Worm (Caenorhabditis elegans) whole organism, mixed stage, embryonic: ENCODE measurements around the gene cpt-1.
A peak's percentile ranks its signal among the peaks of the same experiment; 100 is the strongest.
"Not testable (repeated sequence)": the region's sequence is repeated elsewhere in the genome, so short reads cannot be mapped to it uniquely, and the experiment has no call there.

Experiments
- M03D4.4 ChIP-seq: sonication (generic microtip); optimal IDR thresholded peaks from 2 replicates; lab custom pipeline; 2017; ENCODE audit warnings: mild to moderate bottlenecking, missing genetic modification characterization, missing compliant biosample characterization
- blmp-1 ChIP-seq: fragments of 150-350 bp; optimal IDR thresholded peaks from 2 replicates; lab custom pipeline; 2014; ENCODE audit warnings: missing biosample characterization, missing genetic modification characterization
- ceh-39 ChIP-seq: fragments of 150-350 bp; optimal IDR thresholded peaks from 2 replicates; lab custom pipeline; 2014; ENCODE audit warnings: missing biosample characterization, missing genetic modification characterization
- ceh-43 ChIP-seq: fragments of 200-800 bp; sonication (Bioruptor generic); optimal IDR thresholded peaks from 2 replicates; lab custom pipeline; 2018; ENCODE audit warnings: mild to moderate bottlenecking, missing genetic modification characterization, moderate library complexity, missing compliant biosample characterization
- ceh-83 ChIP-seq: fragments of 200-800 bp; sonication (Bioruptor generic); optimal IDR thresholded peaks from 2 replicates; lab custom pipeline; 2018; ENCODE audit warnings: mild to moderate bottlenecking, missing genetic modification characterization, missing compliant biosample characterization
- ces-1 ChIP-seq: fragments of 150-350 bp; optimal IDR thresholded peaks from 2 replicates; lab custom pipeline; 2014; ENCODE audit warnings: missing biosample characterization, missing genetic modification reagents, missing genetic modification characterization
- elt-1 ChIP-seq: sonication (generic microtip); optimal IDR thresholded peaks from 2 replicates; lab custom pipeline; 2017; ENCODE audit warnings: missing genetic modification characterization, mild to moderate bottlenecking, missing compliant biosample characterization, antibody characterized with exemption, moderate library complexity, borderline replicate concordance; ENCODE audit not compliant: insufficient read depth
- elt-3 ChIP-seq: fragments of 150-350 bp; optimal IDR thresholded peaks from 2 replicates; lab custom pipeline; 2014; ENCODE audit warnings: missing biosample characterization, missing genetic modification characterization
- flh-1 ChIP-seq: fragments of 200-800 bp; sonication (Bioruptor generic); optimal IDR thresholded peaks from 2 replicates; lab custom pipeline; 2018; ENCODE audit warnings: mild to moderate bottlenecking, missing genetic modification characterization, moderate library complexity, missing compliant biosample characterization
- hlh-1 ChIP-seq: fragments of 150-350 bp; optimal IDR thresholded peaks from 2 replicates; lab custom pipeline; 2014; ENCODE audit warnings: missing biosample characterization, missing genetic modification reagents, missing genetic modification characterization
- lin-13 ChIP-seq: fragments of 150-350 bp; optimal IDR thresholded peaks from 2 replicates; lab custom pipeline; 2014; ENCODE audit warnings: missing biosample characterization, missing genetic modification characterization
- lin-32 ChIP-seq: fragments of 200-800 bp; sonication (Bioruptor generic); optimal IDR thresholded peaks from 2 replicates; lab custom pipeline; 2018; ENCODE audit warnings: mild to moderate bottlenecking, missing genetic modification characterization, missing compliant biosample characterization
- lsy-2 ChIP-seq: fragments of 150-350 bp; optimal IDR thresholded peaks from 2 replicates; lab custom pipeline; 2014; ENCODE audit warnings: missing biosample characterization, missing genetic modification characterization
- mab-5 ChIP-seq: fragments of 150-350 bp; optimal IDR thresholded peaks from 2 replicates; lab custom pipeline; 2014; ENCODE audit warnings: missing biosample characterization, missing genetic modification characterization
- mep-1 ChIP-seq: fragments of 150-350 bp; optimal IDR thresholded peaks from 2 replicates; lab custom pipeline; 2017; ENCODE audit warnings: missing biosample characterization, missing genetic modification reagents, missing genetic modification characterization, inconsistent platforms
- nhr-2 ChIP-seq: fragments of 150-350 bp; optimal IDR thresholded peaks from 2 replicates; lab custom pipeline; 2014; ENCODE audit warnings: missing biosample characterization, missing genetic modification characterization
- nhr-237 ChIP-seq: fragments of 150-350 bp; optimal IDR thresholded peaks from 2 replicates; lab custom pipeline; 2014; ENCODE audit warnings: missing biosample characterization, missing genetic modification characterization
- nhr-28 ChIP-seq: fragments of 150-350 bp; optimal IDR thresholded peaks from 2 replicates; lab custom pipeline; 2014; ENCODE audit warnings: missing biosample characterization, missing genetic modification characterization
- nhr-76 ChIP-seq: sonication (generic microtip); optimal IDR thresholded peaks from 2 replicates; lab custom pipeline; 2017; ENCODE audit warnings: missing biosample characterization, missing genetic modification characterization
- pha-4 ChIP-seq: fragments of 150-350 bp; optimal IDR thresholded peaks from 2 replicates; lab custom pipeline; 2018; ENCODE audit warnings: missing biosample characterization, missing genetic modification reagents, missing genetic modification characterization
- snpc-4 ChIP-seq: fragments of 150-350 bp; optimal IDR thresholded peaks from 2 replicates; lab custom pipeline; 2014; ENCODE audit warnings: missing biosample characterization, missing genetic modification characterization
- sptf-1 ChIP-seq: sonication (generic microtip); optimal IDR thresholded peaks from 2 replicates; lab custom pipeline; 2017; ENCODE audit warnings: mild to moderate bottlenecking, missing genetic modification characterization, moderate library complexity, missing compliant biosample characterization
- tbx-8 ChIP-seq: fragments of 200-800 bp; sonication (Bioruptor generic); optimal IDR thresholded peaks from 2 replicates; lab custom pipeline; 2018; ENCODE audit warnings: mild to moderate bottlenecking, missing genetic modification characterization, moderate library complexity, missing compliant biosample characterization
- unc-120 ChIP-seq: sonication (generic microtip); optimal IDR thresholded peaks from 2 replicates; lab custom pipeline; 2017; ENCODE audit warnings: missing genetic modification characterization, missing compliant biosample characterization; ENCODE audit not compliant: poor library complexity, severe bottlenecking
- unc-39 ChIP-seq: fragments of 150-350 bp; optimal IDR thresholded peaks from 2 replicates; lab custom pipeline; 2014; ENCODE audit warnings: missing biosample characterization, missing genetic modification characterization
- unc-62 ChIP-seq: fragments of 150-350 bp; optimal IDR thresholded peaks from 2 replicates; lab custom pipeline; 2014; ENCODE audit warnings: missing biosample characterization, missing genetic modification reagents, missing genetic modification characterization
- zip-8 ChIP-seq: fragments of 150-350 bp; optimal IDR thresholded peaks from 2 replicates; lab custom pipeline; 2014; ENCODE audit warnings: missing biosample characterization, missing genetic modification characterization
- ztf-11 ChIP-seq: fragments of 150-350 bp; optimal IDR thresholded peaks from 2 replicates; lab custom pipeline; 2014; ENCODE audit warnings: missing biosample characterization, missing genetic modification characterization

Gene cpt-1

DNA sequence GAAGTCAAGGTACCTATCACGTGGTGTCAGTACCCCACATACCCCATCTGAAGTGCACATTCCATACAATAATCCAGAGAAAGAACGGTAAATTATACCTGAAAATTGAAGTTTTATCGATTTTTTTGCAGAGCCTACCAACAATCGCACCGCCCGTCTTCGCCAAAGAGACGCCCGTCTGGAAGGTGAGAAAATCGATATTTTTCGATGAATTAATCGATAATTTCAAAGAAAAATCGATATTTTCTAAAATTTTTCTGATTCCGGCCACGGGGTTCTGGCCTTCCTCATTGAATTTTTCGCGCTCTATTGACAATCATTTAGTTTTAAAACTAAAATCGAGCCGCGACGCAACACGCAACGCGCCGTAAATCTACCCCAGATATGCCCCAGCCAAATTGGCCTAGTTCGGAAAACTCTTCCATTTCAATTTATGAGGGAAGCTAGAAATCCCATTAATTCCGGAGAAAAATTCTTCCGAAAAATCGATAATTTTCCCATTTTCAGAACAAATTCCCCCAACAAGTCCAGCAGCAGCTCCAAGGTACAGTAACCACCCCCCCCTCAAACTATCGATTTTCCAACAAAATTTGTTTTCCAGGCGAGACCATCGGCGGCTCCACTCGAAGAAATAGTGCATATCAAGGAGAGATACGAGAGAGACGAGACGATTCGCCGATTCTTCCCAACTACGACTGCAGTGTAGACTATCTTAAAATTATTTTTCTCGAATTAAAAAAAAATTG lies 29.6 kb downstream of the cpt-1 start:
- TF ChIP-seq unc-39 (tag; lab: Kevin White, UChicago) (no peak), sptf-1 (tag; lab: Kevin White, UChicago) (no peak), ceh-83 (GFP tag; lab: Kevin White, UChicago) (no peak), tbx-8 (no peak), nhr-76 (tag; lab: Kevin White, UChicago) (no peak), lsy-2 (tag; lab: Kevin White, UChicago) (no peak), ces-1 (GFP tag; lab: Kevin White, UChicago) (no peak), nhr-2 (no peak), hlh-1 (tag; lab: Kevin White, UChicago) (no peak), zip-8 (tag; lab: Kevin White, UChicago) (no peak)

DNA sequence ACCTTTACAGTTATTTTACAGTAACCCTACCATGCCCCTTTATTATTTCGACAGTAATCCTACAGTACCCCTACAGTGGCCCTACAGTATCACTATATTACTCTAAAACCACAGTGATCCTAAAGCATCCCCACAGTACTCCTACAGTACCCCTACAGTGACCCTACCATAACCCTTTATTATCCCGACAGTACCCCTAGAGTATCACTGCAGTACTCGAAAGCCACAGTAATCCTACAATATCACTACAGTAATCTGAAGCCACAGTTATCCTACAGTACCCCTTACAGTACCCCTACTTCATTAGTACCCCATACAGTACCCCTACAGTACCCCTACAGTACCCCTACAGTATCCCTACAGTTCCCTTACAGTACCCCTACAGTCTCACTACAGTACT lies 31.8 kb downstream of the cpt-1 start:
- no peak for TF ChIP-seq mab-5
- no peak for TF ChIP-seq sptf-1 (tag; lab: Kevin White, UChicago)
- TF ChIP-seq unc-62 (GFP tag; lab: Kevin White, UChicago), result no peak
- TF ChIP-seq nhr-28 (tag; lab: Kevin White, UChicago), result no peak
- TF ChIP-seq mep-1 (tag; lab: Kevin White, UChicago), result no peak
- TF ChIP-seq flh-1 (GFP tag; lab: Kevin White, UChicago), result no peak
- no peak for TF ChIP-seq ceh-39 (tag; lab: Kevin White, UChicago)
- no peak for TF ChIP-seq hlh-1 (tag; lab: Kevin White, UChicago)
- TF ChIP-seq nhr-237 (tag; lab: Kevin White, UChicago), result no peak
- no peak for TF ChIP-seq elt-3
- TF ChIP-seq M03D4.4 (tag; lab: Kevin White, UChicago), result no peak
- no peak for TF ChIP-seq ceh-43
- no peak for TF ChIP-seq snpc-4 (tag; lab: Kevin White, UChicago)
- no peak for TF ChIP-seq tbx-8
- no peak for TF ChIP-seq ztf-11 (tag; lab: Kevin White, UChicago)
- TF ChIP-seq ceh-83 (GFP tag; lab: Kevin White, UChicago), result no peak
- no peak for TF ChIP-seq nhr-2
- TF ChIP-seq unc-120 (tag; lab: Kevin White, UChicago), result no peak

DNA sequence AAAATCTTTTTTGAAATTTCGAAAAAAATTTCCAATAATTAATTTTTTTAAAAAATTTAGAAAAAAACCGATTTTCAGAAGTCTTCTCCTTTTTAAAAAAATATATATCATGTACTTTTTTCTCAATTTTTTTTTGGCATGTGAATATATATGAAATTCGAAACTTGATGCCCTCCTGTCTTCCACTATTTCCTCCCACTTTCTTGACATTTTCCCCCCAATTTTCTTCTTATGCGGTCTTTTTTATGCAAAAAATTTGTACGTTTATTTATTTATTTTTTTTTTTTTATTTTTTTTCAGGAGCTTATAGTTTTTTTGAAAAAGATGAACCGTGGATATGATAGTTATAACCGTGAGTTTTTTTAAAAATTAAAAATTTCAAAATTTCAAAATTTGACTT lies 35.8 kb downstream of the cpt-1 start, which contains the start of gene cnp-2:
cnp-2 (plus strand) TSS at position 301 of the 400 bp plus-strand sequence.
- TF ChIP-seq elt-3 (no peak), nhr-2 (no peak), lin-13 (tag; lab: Kevin White, UChicago) (no peak), blmp-1 (tag; lab: Kevin White, UChicago) (no peak), flh-1 (GFP tag; lab: Kevin White, UChicago) (no peak), nhr-237 (tag; lab: Kevin White, UChicago) (no peak), ceh-83 (GFP tag; lab: Kevin White, UChicago) (no peak), mab-5 (no peak), unc-120 (tag; lab: Kevin White, UChicago) (no peak), unc-39 (tag; lab: Kevin White, UChicago) (no peak), hlh-1 (tag; lab: Kevin White, UChicago) (no peak), ztf-11 (tag; lab: Kevin White, UChicago) (no peak), nhr-28 (tag; lab: Kevin White, UChicago) (no peak), pha-4 (tag; lab: Kevin White, UChicago) (no peak), M03D4.4 (tag; lab: Kevin White, UChicago) (no peak), nhr-76 (tag; lab: Kevin White, UChicago) (no peak), lin-32 (no peak), tbx-8 (no peak), elt-1 (tag; lab: Kevin White, UChicago) (no peak), unc-62 (GFP tag; lab: Kevin White, UChicago) (no peak)

DNA sequence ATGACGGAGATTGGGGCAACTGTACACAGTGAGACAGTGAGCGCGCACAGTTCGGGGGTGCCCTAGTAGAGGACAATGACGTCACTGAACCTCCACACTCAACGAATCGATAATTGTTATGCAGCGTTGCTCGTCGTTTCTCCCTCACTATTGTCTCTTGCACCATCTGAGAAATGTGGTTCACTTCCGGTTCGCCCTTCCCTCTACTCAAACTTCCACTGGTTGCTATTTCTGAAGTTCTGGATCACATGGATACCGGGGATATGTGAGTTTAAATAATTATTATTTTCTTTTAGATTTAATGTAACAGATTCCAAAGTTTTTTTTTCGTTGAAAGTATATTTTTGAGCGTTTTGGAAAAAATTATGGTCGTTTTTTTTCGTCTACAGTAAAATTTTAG lies 40.1 kb downstream of the cpt-1 start, which contains the start of the genes Y46G5A.7 and Y46G5A.8:
Y46G5A.7 (minus strand) TSS at position 153 of the 400 bp plus-strand sequence.
Y46G5A.8 (plus strand) TSS at position 159 of the 400 bp plus-strand sequence.
- TF ChIP-seq ceh-39 (tag; lab: Kevin White, UChicago) (peak; percentile 33), sptf-1 (tag; lab: Kevin White, UChicago) (no peak), ceh-83 (GFP tag; lab: Kevin White, UChicago) (no peak), flh-1 (GFP tag; lab: Kevin White, UChicago) (no peak), mab-5 (no peak)

DNA sequence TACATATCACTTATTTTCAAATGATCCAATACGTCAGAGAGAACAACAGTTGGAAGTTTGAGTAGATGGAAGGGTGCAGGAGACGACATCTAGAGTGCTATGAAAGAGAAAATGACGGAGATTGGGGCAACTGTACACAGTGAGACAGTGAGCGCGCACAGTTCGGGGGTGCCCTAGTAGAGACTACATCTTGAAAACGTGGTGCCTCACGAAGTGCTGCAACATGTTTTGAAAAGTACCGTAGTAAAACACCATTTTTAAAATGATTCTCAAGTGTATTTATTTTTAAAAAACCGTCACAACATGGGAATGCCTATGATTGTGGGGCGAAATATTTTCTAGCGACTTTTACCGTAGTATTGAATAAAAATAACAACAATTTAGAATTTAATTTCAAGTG lies 42.5 kb downstream of the cpt-1 start, which contains the start of gene Y46G5A.39:
Y46G5A.39 (minus strand) TSS at position 101 of the 400 bp plus-strand sequence.
- TF ChIP-seq flh-1 (GFP tag; lab: Kevin White, UChicago); blmp-1 (tag; lab: Kevin White, UChicago); hlh-1 (tag; lab: Kevin White, UChicago): not testable (repeated sequence)
